Worm (Caenorhabditis elegans) whole organism, young adult: Measurements from ENCODE around the gene T12D8.9.

Experiments
- B0336.3 ChIP-seq: fragments of 200-800 bp; sonication (Bioruptor generic); IDR thresholded peaks from 2 replicates; pipeline ENCODE4 v1.3.6; 2022; ENCODE audit warnings: missing genetic modification characterization, missing compliant biosample characterization
- F33H1.4 ChIP-seq: fragments of 200-800 bp; sonication (Bioruptor generic); IDR thresholded peaks from 2 replicates; pipeline ENCODE4 v1.3.6; 2022; ENCODE audit warnings: missing genetic modification reagents, missing genetic modification characterization, missing compliant biosample characterization
- F39B2.1 ChIP-seq: fragments of 200-800 bp; sonication (Bioruptor generic); IDR thresholded peaks from 2 replicates; pipeline ENCODE4 v1.3.6; 2022; ENCODE audit warnings: missing genetic modification reagents, missing genetic modification characterization, missing compliant biosample characterization
- F49E8.2 ChIP-seq: sonication (generic microtip); optimal IDR thresholded peaks from 3 replicates; lab custom pipeline; 2017; ENCODE audit warnings: missing genetic modification characterization, mild to moderate bottlenecking, missing compliant biosample characterization, antibody characterized with exemption, moderate library complexity; ENCODE audit not compliant: insufficient read depth
- K12H6.12 ChIP-seq: fragments of 200-800 bp; sonication (Bioruptor generic); optimal IDR thresholded peaks from 2 replicates; lab custom pipeline; 2018; ENCODE audit warnings: mild to moderate bottlenecking, missing genetic modification characterization, missing compliant biosample characterization
- Y67H2A.10 ChIP-seq: fragments of 200-800 bp; sonication (Bioruptor generic); conservative IDR thresholded peaks from 2 replicates; pipeline ENCODE4 v1.3.6; 2022; ENCODE audit warnings: missing genetic modification reagents, missing genetic modification characterization, missing compliant biosample characterization
- Y95B8A.8 ChIP-seq: fragments of 200-800 bp; sonication (Bioruptor generic); IDR thresholded peaks from 2 replicates; pipeline ENCODE4 v1.3.6; 2022; ENCODE audit warnings: missing genetic modification reagents, missing genetic modification characterization, missing compliant biosample characterization
- ZK185.1 ChIP-seq: sonication (generic microtip); optimal IDR thresholded peaks from 2 replicates; lab custom pipeline; 2016; ENCODE audit warnings: mild to moderate bottlenecking, missing genetic modification characterization, missing compliant biosample characterization; ENCODE audit not compliant: poor library complexity, severe bottlenecking
- atf-7 ChIP-seq: sonication (generic microtip); optimal IDR thresholded peaks from 2 replicates; lab custom pipeline; 2017; ENCODE audit warnings: mild to moderate bottlenecking, missing genetic modification characterization, missing compliant biosample characterization
- bed-1 ChIP-seq: fragments of 200-800 bp; sonication (Bioruptor generic); IDR thresholded peaks from 2 replicates; pipeline ENCODE4 v1.3.6; 2022; ENCODE audit warnings: missing genetic modification reagents, missing genetic modification characterization, missing compliant biosample characterization
- bed-2 ChIP-seq: fragments of 200-800 bp; sonication (Bioruptor generic); IDR thresholded peaks from 2 replicates; pipeline ENCODE4 v1.3.6; 2022; ENCODE audit warnings: missing genetic modification reagents, missing genetic modification characterization, missing compliant biosample characterization
- cebp-1 ChIP-seq, 2 experiments: fragments of 200-800 bp in 1 of 2; sonication (Bioruptor generic) in 1 of 2; sonication (generic microtip) in 1 of 2; IDR thresholded peaks in 1 of 2; optimal IDR thresholded peaks in 1 of 2; 2 replicates each; pipeline versions ENCODE4 v1.3.6 to Lab custom; 2017 to 2022; ENCODE audit warnings: missing compliant biosample characterization in 2 of 2, missing genetic modification characterization in 2 of 2, mild to moderate bottlenecking in 1 of 2, missing genetic modification reagents in 1 of 2, moderate library complexity in 1 of 2
- ceh-27 ChIP-seq: fragments of 200-800 bp; sonication (Bioruptor generic); optimal IDR thresholded peaks from 2 replicates; lab custom pipeline; 2018; ENCODE audit warnings: mild to moderate bottlenecking, missing genetic modification characterization, moderate library complexity, missing compliant biosample characterization
- ceh-79 ChIP-seq: sonication (generic microtip); optimal IDR thresholded peaks from 2 replicates; lab custom pipeline; 2017; ENCODE audit warnings: mild to moderate bottlenecking, missing genetic modification characterization, missing compliant biosample characterization
- ceh-91 ChIP-seq: fragments of 200-800 bp; sonication (Bioruptor generic); IDR thresholded peaks from 2 replicates; pipeline ENCODE4 v1.3.6; 2022; ENCODE audit warnings: missing genetic modification reagents, missing genetic modification characterization, missing compliant biosample characterization
- chd-7 ChIP-seq: sonication (generic microtip); optimal IDR thresholded peaks from 2 replicates; lab custom pipeline; 2016; ENCODE audit warnings: mild to moderate bottlenecking, missing genetic modification characterization, moderate library complexity, missing compliant biosample characterization
- dox-1 ChIP-seq: fragments of 200-800 bp; sonication (Bioruptor generic); IDR thresholded peaks from 2 replicates; pipeline ENCODE4 v1.3.6; 2022; ENCODE audit warnings: missing genetic modification reagents, missing genetic modification characterization, missing compliant biosample characterization
- egl-44 ChIP-seq: fragments of 200-800 bp; sonication (Bioruptor generic); IDR thresholded peaks from 2 replicates; pipeline ENCODE4 v1.3.6; 2022; ENCODE audit warnings: missing genetic modification reagents, missing genetic modification characterization, missing compliant biosample characterization
- egrh-3 ChIP-seq: fragments of 200-800 bp; sonication (Bioruptor generic); IDR thresholded peaks from 2 replicates; pipeline ENCODE4 v1.3.6; 2022; ENCODE audit warnings: missing genetic modification reagents, missing genetic modification characterization, missing compliant biosample characterization
- him-1 ChIP-seq: sonication (generic microtip); optimal IDR thresholded peaks from 2 replicates; lab custom pipeline; 2016; ENCODE audit warnings: missing genotype, missing genetic modification reagents, missing genetic modification characterization, missing compliant biosample characterization
- hmg-20 ChIP-seq: fragments of 200-800 bp; sonication (Bioruptor generic); IDR thresholded peaks from 2 replicates; pipeline ENCODE4 v1.3.6; 2022; ENCODE audit warnings: missing genetic modification reagents, missing genetic modification characterization, missing compliant biosample characterization
- let-526 ChIP-seq: fragments of 200-800 bp; sonication (Bioruptor generic); IDR thresholded peaks from 2 replicates; pipeline ENCODE4 v1.3.6; 2022; ENCODE audit warnings: missing genetic modification reagents, missing genetic modification characterization, missing compliant biosample characterization
- let-607 ChIP-seq, 2 experiments: fragments of 200-800 bp in 1 of 2; sonication (Bioruptor generic) in 1 of 2; sonication (generic microtip) in 1 of 2; optimal IDR thresholded peaks; 2 replicates each; lab custom pipeline; 2016 to 2018; ENCODE audit warnings: mild to moderate bottlenecking in 2 of 2, missing compliant biosample characterization in 2 of 2, missing genetic modification characterization in 2 of 2, moderate library complexity in 2 of 2, missing genotype in 1 of 2
- lin-54 ChIP-seq: fragments of 200-800 bp; sonication (Bioruptor generic); optimal IDR thresholded peaks from 2 replicates; lab custom pipeline; 2018; ENCODE audit warnings: mild to moderate bottlenecking, missing genetic modification characterization, missing compliant biosample characterization
- mcd-1 ChIP-seq: fragments of 200-800 bp; sonication (Bioruptor generic); IDR thresholded peaks from 2 replicates; pipeline ENCODE4 v1.3.6; 2022; ENCODE audit warnings: missing genetic modification reagents, missing genetic modification characterization, missing compliant biosample characterization
- nfyb-1 ChIP-seq: fragments of 200-800 bp; sonication (Bioruptor generic); IDR thresholded peaks from 2 replicates; pipeline ENCODE4 v1.3.6; 2022; ENCODE audit warnings: missing genetic modification reagents, missing genetic modification characterization, missing compliant biosample characterization
- nhr-179 ChIP-seq: sonication (generic microtip); optimal IDR thresholded peaks from 2 replicates; lab custom pipeline; 2016; ENCODE audit warnings: mild to moderate bottlenecking, missing genetic modification characterization, missing compliant biosample characterization
- nhr-80 ChIP-seq: sonication (generic microtip); optimal IDR thresholded peaks from 2 replicates; lab custom pipeline; 2016; ENCODE audit warnings: missing genetic modification characterization, missing compliant biosample characterization
- tbp1 ChIP-seq: fragments of 200-800 bp; sonication (Bioruptor generic); optimal IDR thresholded peaks from 2 replicates; lab custom pipeline; 2018; ENCODE audit warnings: mild to moderate bottlenecking, missing genetic modification characterization, missing compliant biosample characterization
- unc-62 ChIP-seq: fragments of 150-350 bp; optimal IDR thresholded peaks from 2 replicates; lab custom pipeline; 2014; ENCODE audit warnings: missing biosample characterization, missing genetic modification reagents, missing genetic modification characterization
- zfh-2 ChIP-seq: fragments of 200-800 bp; sonication (Bioruptor generic); conservative IDR thresholded peaks from 2 replicates; pipeline ENCODE4 v1.3.6; 2022; ENCODE audit warnings: missing genetic modification reagents, missing genetic modification characterization, missing compliant biosample characterization

T12D8.9 gene

ce11 chrIII:13606865-13607264 is 10.0 kb upstream of the T12D8.9 start (continued):
- TF ChIP-seq F49E8.2 (tag; lab: Kevin White, UChicago) (no peak), Y67H2A.10 (GFP tag; lab: Robert Waterston, UW) (no peak), hmg-20 (GFP tag; lab: Robert Waterston, UW) (no peak), ZK185.1 (no peak), K12H6.12 (tag; lab: Kevin White, UChicago) (no peak)

- TF ChIP-seq nfyb-1 (GFP tag; lab: Robert Waterston, UW) (peak; percentile 64; the same call in 1 of the 2 replicates), B0336.3 (0 out of 2 replicates have a peak, but pooled peaks have one; percentile 22), cebp-1 (GFP tag; IDR thresholded peaks at IDR 0.05; lab: Robert Waterston, UW) (no peak), cebp-1 (tag; optimal IDR thresholded peaks at IDR 0.05; lab: Kevin White, UChicago) (no peak), F39B2.1 (GFP tag; lab: Robert Waterston, UW) (no peak), dox-1 (0 out of 2 replicates have a peak, but pooled peaks have one; percentile 37), tbp1 (GFP tag; lab: Kevin White, UChicago) (peak; percentile 32), chd-7 (tag; lab: Kevin White, UChicago) (no peak), atf-7 (tag; lab: Kevin White, UChicago) (peak; percentile 77), ceh-27 (GFP tag; lab: Kevin White, UChicago) (no peak), nhr-80 (tag; lab: Kevin White, UChicago) (peak; percentile 81), bed-2 (GFP tag; lab: Robert Waterston, UW) (no peak), egl-44 (GFP tag; lab: Robert Waterston, UW) (0 out of 2 replicates have a peak, but pooled peaks have one; percentile 30), unc-62 (GFP tag; lab: Kevin White, UChicago) (no peak), ceh-79 (tag; lab: Kevin White, UChicago) (no peak), bed-1 (GFP tag; lab: Robert Waterston, UW) (no peak), let-607 (tag; optimal IDR thresholded peaks at IDR 0.05; lab: Kevin White, UChicago) (peak; percentile 74 to 83)
- TF ChIP-seq, all 124 proteins: peak for 8
These were observed 9.1 kb upstream of the T12D8.9 start, which contains the start of gene shpk-1 for ce11 chrIII:13607833-13608232. Gene shpk-1 (plus strand): TSS chrIII:13608020.

DNA sequence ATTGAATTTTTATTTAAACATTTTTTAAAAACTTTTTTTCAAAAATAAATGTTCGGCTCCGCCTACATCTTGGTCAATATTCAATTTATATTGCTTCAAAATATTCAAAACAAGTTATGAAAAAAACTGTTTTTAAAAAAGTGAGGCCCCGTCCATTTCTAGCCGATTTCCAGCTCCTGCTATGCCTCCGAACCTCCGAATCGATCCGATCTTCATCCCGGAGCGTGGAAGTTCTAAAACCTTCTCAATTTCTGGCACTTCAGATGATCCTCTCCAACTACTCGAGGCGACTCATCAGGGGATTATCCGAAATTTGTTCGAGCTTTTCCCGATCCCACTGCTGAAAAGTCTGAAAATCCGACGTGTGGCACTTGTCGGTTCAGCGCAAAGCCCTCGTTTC is 2.7 kb upstream of the T12D8.9 start:
- TF ChIP-seq nhr-179 (tag; lab: Kevin White, UChicago) (no peak), Y95B8A.8 (GFP tag; lab: Robert Waterston, UW) (0 out of 2 replicates have a peak, but pooled peaks have one; percentile 24), bed-2 (GFP tag; lab: Robert Waterston, UW) (no peak), F33H1.4 (GFP tag; lab: Robert Waterston, UW) (no peak), him-1 (peak; percentile 30)

- TF ChIP-seq mcd-1 (GFP tag; lab: Robert Waterston, UW): 0 out of 2 replicates have a peak, but pooled peaks have one; percentile 11
- TF ChIP-seq F39B2.1 (GFP tag; lab: Robert Waterston, UW): no peak
- no peak for TF ChIP-seq lin-54 (GFP tag; lab: Kevin White, UChicago)
- TF ChIP-seq egrh-3: peak; percentile 58; the same call in 1 of the 2 replicates
- TF ChIP-seq ceh-91 (GFP tag; lab: Robert Waterston, UW): no peak
- no peak for TF ChIP-seq let-526 (GFP tag; lab: Robert Waterston, UW)
- peak; percentile 48; the same call in 1 of the 2 replicates for TF ChIP-seq zfh-2 (GFP tag; lab: Robert Waterston, UW)
These were observed 2.2 kb upstream of the T12D8.9 start for ce11 chrIII:13614751-13615150.
